6 worm cellular contexts compared by ENCODE assay signal in genomic region chrX:9548890-9549289, ce11.
TF ChIP-seq lines count a peak whose summit lies in the region.

No protein-coding gene starts in this region.

TF ChIP-seq in whole organism, L1 larva, 84 proteins besides CTCF, POLR2A, EP300 and RAD21 (continues in another document):
- peak; percentile 65 for TF ChIP-seq elt-2 (tag; optimal IDR thresholded peaks at IDR 0.05; lab: Kevin White, UChicago)
- peak; percentile 47 for TF ChIP-seq nhr-19 (GFP tag; conservative IDR thresholded peaks at IDR 0.05; lab: Robert Waterston, UW)
- peak; percentile 28; the same call in 1 of the 2 replicates for TF ChIP-seq grh-1 (GFP tag; IDR thresholded peaks at IDR 0.05; lab: Robert Waterston, UW)
- TF ChIP-seq aly-2 (tag; optimal IDR thresholded peaks at IDR 0.05; lab: Kevin White, UChicago), result no peak
- TF ChIP-seq nhr-84 (tag; optimal IDR thresholded peaks at IDR 0.05; lab: Kevin White, UChicago), result no peak
- TF ChIP-seq mdl-1 (tag; optimal IDR thresholded peaks at IDR 0.05; lab: Kevin White, UChicago), result peak in 1 of 2 experiments; percentile 26
- TF ChIP-seq lin-14 (GFP tag; optimal IDR thresholded peaks at IDR 0.05; lab: Kevin White, UChicago), result peak; percentile 90
- peak; percentile 55 for TF ChIP-seq tbx-2 (tag; optimal IDR thresholded peaks at IDR 0.05; lab: Kevin White, UChicago)
- TF ChIP-seq pag-3 (tag; optimal IDR thresholded peaks at IDR 0.05; lab: Kevin White, UChicago; ENCODE audit: borderline replicate concordance, insufficient read depth), result peak; percentile 33
- peak; percentile 76 for TF ChIP-seq mep-1 (tag; optimal IDR thresholded peaks at IDR 0.05; lab: Kevin White, UChicago)
- TF ChIP-seq unc-30 (tag; optimal IDR thresholded peaks at IDR 0.05; lab: Kevin White, UChicago), result no peak
- peak in 2 of 6 experiments; percentile 77 to 91 for TF ChIP-seq elt-3 (tag; optimal IDR thresholded peaks at IDR 0.05; lab: Kevin White, UChicago)
- TF ChIP-seq isw-1 (GFP tag; IDR thresholded peaks at IDR 0.05; lab: Robert Waterston, UW), result no peak
- TF ChIP-seq hlh-17 (GFP tag; optimal IDR thresholded peaks at IDR 0.05; lab: Kevin White, UChicago; ENCODE audit: borderline replicate concordance), result no peak

TF ChIP-seq in whole organism, L2 larva, 48 proteins besides CTCF, POLR2A, EP300 and RAD21 (continues in another document):
- TF ChIP-seq nhr-6 (tag; optimal IDR thresholded peaks at IDR 0.05; lab: Kevin White, UChicago) (peak; percentile 52), mdl-1 (tag; optimal IDR thresholded peaks at IDR 0.05; lab: Kevin White, UChicago) (peak in 1 of 2 experiments; percentile 16), nhr-21 (tag; optimal IDR thresholded peaks at IDR 0.05; lab: Kevin White, UChicago) (peak; percentile 53), crh-2 (tag; optimal IDR thresholded peaks at IDR 0.05; lab: Kevin White, UChicago) (peak; percentile 67), nhr-25 (tag; optimal IDR thresholded peaks at IDR 0.05; lab: Kevin White, UChicago) (peak; percentile 96), gmeb-1 (tag; optimal IDR thresholded peaks at IDR 0.05; lab: Kevin White, UChicago) (peak; percentile 31), zag-1 (tag; optimal IDR thresholded peaks at IDR 0.05; lab: Kevin White, UChicago) (no peak), mab-5 (tag; optimal IDR thresholded peaks at IDR 0.05; lab: Kevin White, UChicago) (no peak), sma-3 (GFP tag; optimal IDR thresholded peaks at IDR 0.05; lab: Kevin White, UChicago) (peak; percentile 79), sma-9 (GFP tag; optimal IDR thresholded peaks at IDR 0.05; lab: Kevin White, UChicago) (peak; percentile 74), sma-9 (tag; optimal IDR thresholded peaks at IDR 0.05; lab: Kevin White, UChicago) (no peak), egl-27 (tag; optimal IDR thresholded peaks at IDR 0.05; lab: Kevin White, UChicago) (peak; percentile 74), F13H6.1 (tag; optimal IDR thresholded peaks at IDR 0.05; lab: Kevin White, UChicago) (peak; percentile 12), lin-13 (GFP tag; optimal IDR thresholded peaks at IDR 0.05; lab: Kevin White, UChicago) (peak; percentile 1), Y55F3AM.14 (GFP tag; optimal IDR thresholded peaks at IDR 0.05; lab: Kevin White, UChicago) (no peak), unc-62 (GFP tag; optimal IDR thresholded peaks at IDR 0.05; lab: Kevin White, UChicago) (no peak)

TF ChIP-seq in whole organism, L3 larva, 47 proteins besides CTCF, POLR2A, EP300 and RAD21:
- peak; percentile 40 for TF ChIP-seq elt-2 (tag; optimal IDR thresholded peaks at IDR 0.05; lab: Kevin White, UChicago)
- peak; percentile 20 for TF ChIP-seq ceh-16 (tag; optimal IDR thresholded peaks at IDR 0.05; lab: Kevin White, UChicago)
- TF ChIP-seq snpc-4 (tag; optimal IDR thresholded peaks at IDR 0.05; lab: Kevin White, UChicago), result no peak
- peak; percentile 22 for TF ChIP-seq lin-39 (tag; optimal IDR thresholded peaks at IDR 0.05; lab: Kevin White, UChicago)
- no peak for TF ChIP-seq mdl-1 (tag; optimal IDR thresholded peaks at IDR 0.05; lab: Kevin White, UChicago)
- no peak for TF ChIP-seq nhr-77 (tag; optimal IDR thresholded peaks at IDR 0.05; lab: Kevin White, UChicago)
- peak; percentile 68 for TF ChIP-seq nhr-23 (tag; optimal IDR thresholded peaks at IDR 0.05; lab: Kevin White, UChicago)
- TF ChIP-seq nhr-43 (tag; optimal IDR thresholded peaks at IDR 0.05; lab: Kevin White, UChicago; ENCODE audit: poor library complexity, severe bottlenecking), result peak; percentile 67
- TF ChIP-seq nfya-1 (tag; optimal IDR thresholded peaks at IDR 0.05; lab: Kevin White, UChicago; ENCODE audit: insufficient read depth), result peak; percentile 25
- peak; percentile 40 for TF ChIP-seq jun-1 (tag; optimal IDR thresholded peaks at IDR 0.05; lab: Kevin White, UChicago)
- TF ChIP-seq fkh-10 (GFP tag; optimal IDR thresholded peaks at IDR 0.05; lab: Kevin White, UChicago), result no peak
- peak; percentile 95 for TF ChIP-seq nhr-25 (tag; optimal IDR thresholded peaks at IDR 0.05; lab: Kevin White, UChicago)
- TF ChIP-seq elt-1 (tag; optimal IDR thresholded peaks at IDR 0.05; lab: Kevin White, UChicago), result peak; percentile 93

TF ChIP-seq in whole organism, L4 larva, 104 proteins besides CTCF, POLR2A, EP300 and RAD21 (continues in another document):
- TF ChIP-seq F26F4.8 (GFP tag; conservative IDR thresholded peaks at IDR 0.05; lab: Robert Waterston, UW) (no peak), Y75B8A.6 (GFP tag; IDR thresholded peaks at IDR 0.05; lab: Robert Waterston, UW) (no peak), ceh-62 (tag; optimal IDR thresholded peaks at IDR 0.05; lab: Kevin White, UChicago) (no peak), attf-4 (tag; optimal IDR thresholded peaks at IDR 0.05; lab: Kevin White, UChicago) (no peak), gei-8 (GFP tag; optimal IDR thresholded peaks at IDR 0.05; lab: Kevin White, UChicago) (no peak), rbr-2 (tag; optimal IDR thresholded peaks at IDR 0.05; lab: Kevin White, UChicago) (no peak), dmd-8 (GFP tag; IDR thresholded peaks at IDR 0.05; lab: Robert Waterston, UW) (no peak), hlh-11 (tag; optimal IDR thresholded peaks at IDR 0.05; lab: Kevin White, UChicago) (peak; percentile 32), aha-1 (tag; lab: Kevin White, UChicago) (no peak), mdl-1 (tag; optimal IDR thresholded peaks at IDR 0.05; lab: Kevin White, UChicago) (peak in 1 of 2 experiments; percentile 20), nhr-6 (tag; optimal IDR thresholded peaks at IDR 0.05; lab: Kevin White, UChicago) (peak; percentile 19), dve-1 (tag; optimal IDR thresholded peaks at IDR 0.05; lab: Kevin White, UChicago; ENCODE audit: insufficient read depth) (peak; percentile 5), egl-43 (GFP tag; IDR thresholded peaks at IDR 0.05; lab: Robert Waterston, UW) (no peak), ceh-82 (tag; optimal IDR thresholded peaks at IDR 0.05; lab: Kevin White, UChicago) (no peak), nhr-48 (tag; optimal IDR thresholded peaks at IDR 0.05; lab: Kevin White, UChicago) (no peak), ZK546.5 (tag; optimal IDR thresholded peaks at IDR 0.05; lab: Kevin White, UChicago) (no peak), mes-2 (tag; optimal IDR thresholded peaks at IDR 0.05; lab: Kevin White, UChicago; ENCODE audit: poor library complexity, severe bottlenecking) (peak; percentile 32), ceh-20 (GFP tag; IDR thresholded peaks at IDR 0.05; lab: Robert Waterston, UW) (no peak)

TF ChIP-seq in whole organism, mixed stage, embryonic, 35 proteins besides CTCF, POLR2A, EP300 and RAD21:
- no peak for TF ChIP-seq nhr-12 (tag; optimal IDR thresholded peaks at IDR 0.05; lab: Kevin White, UChicago)
- no peak for TF ChIP-seq nhr-2 (tag; optimal IDR thresholded peaks at IDR 0.05; lab: Kevin White, UChicago)
- no peak for TF ChIP-seq nhr-76 (tag; optimal IDR thresholded peaks at IDR 0.05; lab: Kevin White, UChicago)
- no peak for TF ChIP-seq sptf-1 (tag; optimal IDR thresholded peaks at IDR 0.05; lab: Kevin White, UChicago)
- no peak for TF ChIP-seq mab-5 (tag; optimal IDR thresholded peaks at IDR 0.05; lab: Kevin White, UChicago)
- TF ChIP-seq lin-13 (tag; optimal IDR thresholded peaks at IDR 0.05; lab: Kevin White, UChicago), result no peak
- peak; percentile 70 for TF ChIP-seq elt-1 (tag; optimal IDR thresholded peaks at IDR 0.05; lab: Kevin White, UChicago; ENCODE audit: borderline replicate concordance, insufficient read depth)
- TF ChIP-seq blmp-1 (tag; optimal IDR thresholded peaks at IDR 0.05; lab: Kevin White, UChicago), result peak; percentile 88
- no peak for TF ChIP-seq unc-62 (GFP tag; optimal IDR thresholded peaks at IDR 0.05; lab: Kevin White, UChicago)
- TF ChIP-seq ham-2 (GFP tag; optimal IDR thresholded peaks at IDR 0.05; lab: Kevin White, UChicago), result peak; percentile 32
- TF ChIP-seq lsy-2 (tag; optimal IDR thresholded peaks at IDR 0.05; lab: Kevin White, UChicago), result no peak
- TF ChIP-seq drap-1 (GFP tag; optimal IDR thresholded peaks at IDR 0.05; lab: Kevin White, UChicago), result no peak
- no peak for TF ChIP-seq hlh-1 (tag; optimal IDR thresholded peaks at IDR 0.05; lab: Kevin White, UChicago)
- TF ChIP-seq sem-2 (GFP tag; optimal IDR thresholded peaks at IDR 0.05; lab: Kevin White, UChicago), result no peak
- no peak for TF ChIP-seq ceh-43 (GFP tag; optimal IDR thresholded peaks at IDR 0.05; lab: Kevin White, UChicago)
- no peak for TF ChIP-seq nhr-28 (tag; optimal IDR thresholded peaks at IDR 0.05; lab: Kevin White, UChicago)
- TF ChIP-seq snpc-4 (tag; optimal IDR thresholded peaks at IDR 0.05; lab: Kevin White, UChicago), result no peak
- TF ChIP-seq unc-39 (tag; optimal IDR thresholded peaks at IDR 0.05; lab: Kevin White, UChicago), result no peak

TF ChIP-seq in whole organism, young adult, 124 proteins besides CTCF, POLR2A, EP300 and RAD21:
- TF ChIP-seq nhr-80 (tag; optimal IDR thresholded peaks at IDR 0.05; lab: Kevin White, UChicago), result peak; percentile 19
- TF ChIP-seq nhr-120 (GFP tag; IDR thresholded peaks at IDR 0.05; lab: Robert Waterston, UW), result no peak
